Fruit fly (Drosophila melanogaster) whole organism, pupa: Measurements from ENCODE around the gene CG31207.

Experiments used
- CG10348 ChIP-seq: fragments of 200-800 bp; sonication (Bioruptor generic); IDR thresholded peaks from 2 replicates; pipeline ENCODE4 v1.3.6; 2022; ENCODE audit warnings: missing biosample characterization, missing genetic modification characterization
- CG12605 ChIP-seq: fragments of 200-800 bp; sonication (Bioruptor generic); IDR thresholded peaks from 2 replicates; pipeline ENCODE4 v1.3.6; 2022; ENCODE audit warnings: missing biosample characterization, missing genetic modification characterization
- CG17806 ChIP-seq: fragments of 200-800 bp; sonication (Bioruptor generic); optimal IDR thresholded peaks from 2 replicates; lab custom pipeline; 2018; ENCODE audit warnings: missing biosample characterization, mild to moderate bottlenecking, missing genetic modification characterization, moderate library complexity
- EcR ChIP-seq: fragments of 200-800 bp; sonication (Bioruptor generic); optimal IDR thresholded peaks from 3 replicates; lab custom pipeline; 2019; ENCODE audit warnings: missing biosample characterization, missing genetic modification characterization, mild to moderate bottlenecking, moderate library complexity, missing genetic modification reagents

- TF ChIP-seq CG12605 (GFP tag; lab: Robert Waterston, UW) (no peak), EcR (GFP tag; lab: Kevin White, UChicago) (no peak), CG17806 (no peak), CG10348 (GFP tag; lab: Robert Waterston, UW) (no peak)
Measured at dm6 chr3R:21050875-21051274, 4.0 kb upstream of the CG31207 start, which contains the start of gene Jhbp15.
